Fruit fly (Drosophila melanogaster): ENCODE data around the gene RluA-2.

RluA-2 gene

DNA sequence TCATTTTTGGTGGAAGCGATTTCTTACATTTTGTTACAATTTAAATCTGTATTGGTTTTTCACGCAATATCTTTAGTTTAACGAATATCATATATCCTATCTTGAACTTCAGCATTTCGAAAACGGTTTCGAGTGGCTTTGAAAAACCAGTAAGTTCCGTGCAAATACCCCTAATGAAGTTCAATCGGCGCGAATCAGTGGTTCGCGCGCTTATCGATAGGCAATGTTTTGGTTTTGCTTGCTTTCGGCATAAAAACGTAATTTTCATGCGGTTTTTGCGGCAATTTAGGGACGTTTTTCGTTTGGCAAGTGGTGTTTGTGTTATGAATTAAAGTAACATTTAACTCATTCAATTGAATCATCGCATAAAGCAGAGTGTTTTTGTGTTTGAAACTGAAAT, at the start of gene RluA-2:
Gene RluA-2 (plus strand): TSS at position 195 of the 400 bp plus-strand sequence.
- no peak for TF ChIP-seq noc (tag; optimal IDR thresholded peaks at IDR 0.05)

DNA sequence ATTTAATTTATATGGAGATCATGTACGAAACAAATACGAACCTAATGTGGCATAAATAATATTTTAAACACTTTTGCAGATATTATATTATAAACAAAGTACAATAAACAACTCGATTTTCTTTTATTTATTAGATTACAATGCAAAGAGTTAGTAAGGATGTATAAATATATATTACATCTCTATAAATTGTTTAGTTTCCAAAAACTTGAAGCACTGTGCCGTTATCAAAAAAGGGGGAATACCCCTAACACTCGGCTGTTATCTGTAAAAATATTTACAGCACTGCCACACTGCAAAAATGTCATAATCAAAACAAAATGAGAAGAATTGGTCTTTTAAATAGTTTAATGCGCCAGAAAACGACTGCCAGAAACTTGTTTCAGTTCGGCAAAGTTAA, 48.3 kb upstream of the RluA-2 start, which contains the start of gene CG5188:
Gene CG5188 (plus strand): TSS at position 302 of the 400 bp plus-strand sequence.
- peak; percentile 8 for TF ChIP-seq noc (tag; optimal IDR thresholded peaks at IDR 0.05)

DNA sequence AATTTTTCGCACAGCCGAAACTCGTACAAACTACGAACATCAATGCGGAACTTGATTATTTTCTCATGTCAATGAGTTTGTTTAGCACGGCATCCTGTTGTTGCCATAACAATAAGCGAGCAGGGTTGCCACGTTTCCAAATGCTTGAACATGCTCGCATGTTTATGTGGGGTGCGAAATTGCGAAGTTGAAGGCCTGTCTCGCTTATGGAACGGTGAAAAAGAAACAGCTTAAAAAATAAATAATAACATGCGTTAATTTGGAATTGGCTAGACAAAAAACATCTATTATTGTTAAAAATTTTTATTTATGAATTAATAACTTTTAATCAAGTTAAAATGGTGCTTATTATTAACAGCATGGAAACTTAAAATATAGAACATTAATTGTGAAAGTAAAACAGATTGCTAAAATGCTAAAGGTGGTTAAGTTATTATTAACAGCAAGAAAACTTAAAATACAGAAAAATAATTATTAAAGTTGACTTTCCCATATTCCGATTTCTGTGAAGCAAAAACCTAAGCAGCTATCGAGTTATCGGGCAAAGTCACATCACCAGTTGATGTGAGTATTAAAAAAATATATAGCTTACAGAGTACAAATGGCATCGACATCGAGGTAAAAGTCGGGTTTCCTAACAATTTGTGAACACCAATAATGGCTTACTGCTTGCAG, 45.9 kb upstream of the RluA-2 start, which contains the start of the genes Bug22 and TfIIB:
Gene Bug22 (minus strand): TSS at position 117 of the 675 bp plus-strand sequence.
Gene TfIIB (plus strand): TSS at position 537 of the 675 bp plus-strand sequence.
- TF ChIP-seq noc (tag; optimal IDR thresholded peaks at IDR 0.05): no peak

DNA sequence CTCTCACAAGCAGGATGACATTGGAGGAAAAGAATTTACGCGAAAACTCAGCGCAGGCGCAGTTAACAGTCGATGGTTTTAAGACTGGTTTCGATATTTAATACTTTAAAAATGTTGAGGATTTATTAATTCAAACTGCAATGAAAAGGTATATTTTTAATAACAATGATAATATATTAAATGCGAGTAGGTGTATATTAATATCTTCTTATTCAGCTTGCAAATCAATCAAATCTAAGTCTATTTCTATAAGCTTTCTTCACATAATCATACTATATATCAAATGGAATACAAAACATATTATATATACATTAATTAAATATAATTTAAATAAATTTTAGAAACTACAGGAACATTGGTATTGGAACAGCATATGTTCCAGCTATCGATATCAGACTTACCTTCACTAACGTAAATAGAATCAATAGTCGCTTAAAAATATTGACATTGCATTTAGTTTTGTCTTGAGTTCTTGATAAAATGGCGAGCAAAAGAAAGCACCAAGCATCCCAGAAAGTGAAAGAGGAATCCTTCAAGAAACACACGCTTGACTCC, 41.2 kb upstream of the RluA-2 start, which contains the start of the genes TBC1D16 and holn1:
Gene TBC1D16 (minus strand): TSS at position 51 of the 555 bp plus-strand sequence.
Gene holn1 (plus strand): TSS at position 390 of the 555 bp plus-strand sequence.
- TF ChIP-seq noc (tag; optimal IDR thresholded peaks at IDR 0.05): no peak

DNA sequence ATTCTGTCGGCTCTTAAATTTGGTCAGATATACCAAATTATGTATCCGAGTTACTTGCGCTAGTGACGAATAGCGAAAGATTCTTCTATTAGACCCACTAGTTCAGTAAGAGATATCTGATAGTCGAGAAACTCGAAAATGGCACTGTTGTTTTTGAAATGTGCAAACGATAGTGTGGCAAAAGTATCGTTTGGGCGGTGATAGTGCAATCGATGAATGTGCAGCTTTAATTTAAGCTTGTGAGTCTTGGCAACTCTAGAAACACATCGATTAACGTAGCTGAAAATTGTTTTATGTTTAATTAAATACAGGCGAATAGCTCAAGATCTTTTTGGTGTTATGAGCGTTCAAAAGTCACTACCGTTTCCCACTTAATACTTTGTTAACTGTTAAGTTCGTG, 39.6 kb upstream of the RluA-2 start, which contains the start of gene STUB1:
Gene STUB1 (plus strand): TSS at position 232 of the 400 bp plus-strand sequence.
- no peak for TF ChIP-seq noc (tag; optimal IDR thresholded peaks at IDR 0.05)

DNA sequence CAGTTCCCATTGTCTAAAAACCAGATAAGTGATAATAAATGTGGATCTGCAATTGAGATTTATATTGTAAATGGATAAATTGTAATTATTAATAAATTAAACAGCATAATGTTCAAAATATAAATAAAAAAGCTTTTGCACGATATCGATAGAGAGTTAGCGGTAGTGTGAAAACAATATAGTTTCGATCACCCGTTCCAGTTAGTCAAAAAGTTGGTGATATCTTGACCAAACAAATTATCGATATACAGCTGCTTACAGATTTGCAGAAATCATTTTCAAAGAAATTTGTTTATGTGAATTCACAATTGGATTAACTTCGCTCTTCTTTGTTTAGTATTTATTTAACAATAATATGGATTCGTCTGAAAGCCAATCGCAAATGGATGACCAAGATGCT, 37.7 kb upstream of the RluA-2 start, which contains the start of gene Nse4:
Gene Nse4 (plus strand): TSS at position 267 of the 400 bp plus-strand sequence.
- TF ChIP-seq noc (tag; optimal IDR thresholded peaks at IDR 0.05): no peak

DNA sequence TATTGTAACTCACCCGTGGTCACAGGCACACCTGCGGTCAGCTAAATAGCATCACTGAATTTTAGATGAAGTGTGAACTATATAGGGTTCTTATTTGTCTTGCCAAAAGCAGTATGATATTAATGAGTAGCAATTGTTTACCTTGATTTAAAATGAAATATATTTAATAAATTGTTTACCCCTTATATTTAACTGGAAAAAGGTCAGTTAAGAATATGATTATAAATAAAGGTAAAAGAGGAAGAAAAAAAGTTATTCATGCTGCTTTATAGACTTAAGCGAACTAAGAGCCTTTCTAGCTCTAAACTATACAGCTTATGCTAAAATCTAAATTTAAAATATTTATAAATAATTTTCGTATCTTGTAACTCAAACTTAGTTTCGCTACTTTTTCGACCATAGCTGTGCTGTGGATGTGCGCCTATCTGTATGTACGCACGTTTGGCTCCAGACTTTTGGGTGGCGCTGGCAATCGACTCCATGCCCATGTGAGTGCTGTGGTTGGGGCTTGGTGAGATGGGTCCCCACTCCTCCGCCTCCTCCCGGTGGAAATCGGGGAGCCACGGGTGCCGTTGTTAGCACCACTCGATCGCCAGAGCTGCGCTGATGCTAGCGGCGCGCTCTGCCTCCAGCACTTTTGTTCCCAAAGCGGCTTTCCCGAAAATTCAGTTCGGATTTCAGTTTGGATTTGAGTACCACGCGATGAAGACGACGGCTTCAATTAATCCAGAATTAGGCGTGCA, 34.7 kb upstream of the RluA-2 start, which contains the start of gene loh:
Gene loh (plus strand): TSS at position 487 of the 743 bp plus-strand sequence.
- no peak for TF ChIP-seq noc (tag; optimal IDR thresholded peaks at IDR 0.05)

DNA sequence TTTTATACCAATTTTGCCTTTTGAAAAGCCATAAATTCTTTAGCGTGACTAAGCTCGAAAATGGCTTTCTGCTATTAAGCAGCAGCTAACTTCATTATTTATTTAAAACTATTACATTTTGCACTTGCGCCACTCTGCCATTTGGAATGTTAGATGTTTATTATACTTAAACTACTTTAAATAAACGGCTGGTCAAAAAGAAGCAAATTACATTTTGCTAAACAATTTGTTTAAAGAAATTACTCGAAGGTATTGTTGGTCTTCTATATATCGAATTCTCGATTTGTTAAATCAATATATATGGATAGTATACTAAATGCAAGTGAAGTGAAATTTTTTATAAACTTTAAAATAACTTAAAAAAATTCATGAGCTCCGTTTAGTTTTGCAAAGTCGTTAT, 24.6 kb upstream of the RluA-2 start, which contains the start of gene ppk10:
Gene ppk10 (minus strand): TSS at position 101 of the 400 bp plus-strand sequence.
- TF ChIP-seq noc (tag; optimal IDR thresholded peaks at IDR 0.05): no peak

DNA sequence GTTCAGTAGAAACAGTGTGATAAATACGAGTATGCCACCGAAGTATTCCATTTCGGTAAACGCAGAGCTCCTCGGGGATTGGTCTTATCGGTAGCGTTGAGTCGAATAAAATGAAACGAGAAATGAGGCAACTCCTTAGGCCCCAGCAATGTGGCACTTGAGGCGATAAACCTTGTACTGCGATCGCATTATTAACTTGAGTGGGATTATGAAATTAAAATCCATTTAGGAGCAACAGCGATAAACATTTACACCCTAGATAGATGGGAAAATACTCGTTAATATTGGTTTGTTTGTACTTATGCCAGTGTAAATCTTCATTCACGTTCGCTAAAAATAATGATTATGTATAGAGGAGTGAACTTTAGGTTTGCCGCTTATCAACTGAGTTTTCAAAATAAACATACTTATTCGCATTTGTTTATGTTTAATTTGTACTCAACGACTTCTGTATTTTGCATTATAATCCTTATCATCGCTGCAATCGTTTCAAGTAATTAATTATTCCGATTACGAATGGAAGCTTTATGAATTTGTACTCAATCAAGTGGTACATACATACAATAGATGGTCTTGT, 20.8 kb upstream of the RluA-2 start:
- peak; percentile 56 for TF ChIP-seq noc (tag; optimal IDR thresholded peaks at IDR 0.05)

DNA sequence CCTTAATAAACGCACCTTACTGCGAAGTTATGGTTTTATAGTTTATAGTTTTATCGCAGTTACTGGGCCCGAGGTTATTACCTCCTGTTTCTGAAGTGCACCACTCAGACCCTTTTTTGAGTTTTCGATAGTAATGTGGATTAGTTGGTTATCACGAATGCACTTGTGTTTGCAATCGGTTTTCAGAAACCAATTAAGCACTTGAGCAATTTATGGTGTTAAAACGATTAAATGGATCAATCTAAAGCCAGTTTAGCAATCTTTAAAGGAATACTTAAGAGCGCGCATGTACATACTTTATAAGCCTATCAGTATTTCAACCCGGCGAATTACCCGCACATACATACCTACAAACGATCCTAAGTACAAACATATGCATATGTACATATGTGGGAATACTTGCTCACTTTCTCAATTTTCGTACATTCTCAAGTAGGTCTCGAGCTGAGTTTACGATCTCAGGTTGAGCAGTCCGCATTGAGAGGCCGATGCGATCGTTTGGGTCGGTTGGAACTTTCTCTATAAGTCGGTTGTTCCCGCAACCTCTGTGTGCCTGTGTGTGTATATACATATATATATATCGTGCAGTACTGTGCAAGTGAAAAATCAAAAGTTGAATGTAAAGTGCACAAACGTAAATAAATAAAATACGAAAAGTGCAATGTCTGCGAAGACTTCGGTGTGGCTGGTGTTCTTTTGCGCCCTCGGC, 19.5 kb upstream of the RluA-2 start, which contains the start of the genes LManI and LManII:
Gene LManI (minus strand): TSS at position 51 of the 709 bp plus-strand sequence.
Gene LManII (plus strand): TSS at position 468 of the 709 bp plus-strand sequence.
- TF ChIP-seq noc (tag; optimal IDR thresholded peaks at IDR 0.05): no peak

DNA sequence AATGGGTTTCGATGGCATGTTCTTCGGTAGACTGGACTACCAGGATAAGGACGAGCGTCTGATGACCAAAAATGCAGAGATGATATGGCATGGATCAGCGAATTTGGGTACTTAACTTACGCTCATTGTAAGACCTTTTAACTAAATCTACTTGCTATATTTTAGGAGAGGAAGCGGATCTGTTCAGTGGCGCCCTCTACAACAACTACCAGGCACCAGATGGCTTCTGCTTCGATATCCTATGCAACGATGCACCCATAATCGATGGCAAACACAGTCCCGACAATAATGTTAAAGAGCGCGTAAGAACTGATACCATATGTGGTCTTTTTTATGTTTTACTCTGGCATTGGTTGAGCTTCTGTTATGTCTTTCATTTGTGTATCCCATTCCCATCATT, 17.9 kb upstream of the RluA-2 start:
- TF ChIP-seq noc (tag; optimal IDR thresholded peaks at IDR 0.05): no peak

DNA sequence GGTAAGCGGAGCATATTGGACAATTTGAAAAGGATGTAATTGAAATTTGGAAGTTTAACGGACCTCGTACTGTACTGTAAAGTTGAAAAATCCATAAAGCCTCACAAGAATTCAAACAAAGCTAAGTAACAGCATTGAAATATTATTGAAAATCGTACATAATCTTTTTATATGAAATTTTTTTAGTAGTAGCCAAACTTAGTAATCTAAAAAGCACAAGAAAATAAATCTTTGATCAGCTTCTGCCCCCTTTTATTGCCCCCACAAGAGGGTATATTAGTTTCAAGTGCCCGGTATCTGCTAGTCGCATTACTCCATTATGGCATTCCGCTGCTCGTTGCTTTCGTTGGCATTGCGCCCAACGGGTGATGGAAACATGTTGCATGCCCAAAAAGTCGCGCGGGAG, 10.0 kb upstream of the RluA-2 start:
- TF ChIP-seq noc (tag; optimal IDR thresholded peaks at IDR 0.05): no peak

DNA sequence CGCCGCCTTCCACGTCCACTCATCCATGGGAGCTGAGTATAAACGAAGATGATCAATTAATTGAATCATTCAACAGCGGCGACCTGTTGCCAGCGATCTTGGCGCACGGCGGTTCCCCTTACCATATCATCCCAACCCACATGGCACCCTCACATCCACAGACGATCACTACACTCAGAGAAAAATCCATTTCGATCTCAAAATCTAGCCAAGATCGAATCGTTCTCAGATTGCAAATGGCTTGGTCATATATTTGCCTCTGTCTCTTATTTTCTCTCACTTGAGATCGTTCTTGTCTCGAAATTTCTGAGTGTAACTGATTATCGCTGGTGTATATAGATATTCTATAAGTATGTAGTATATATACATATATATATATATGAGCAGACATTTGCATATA, 8.5 kb upstream of the RluA-2 start:
- peak; percentile 66 for TF ChIP-seq noc (tag; optimal IDR thresholded peaks at IDR 0.05)

DNA sequence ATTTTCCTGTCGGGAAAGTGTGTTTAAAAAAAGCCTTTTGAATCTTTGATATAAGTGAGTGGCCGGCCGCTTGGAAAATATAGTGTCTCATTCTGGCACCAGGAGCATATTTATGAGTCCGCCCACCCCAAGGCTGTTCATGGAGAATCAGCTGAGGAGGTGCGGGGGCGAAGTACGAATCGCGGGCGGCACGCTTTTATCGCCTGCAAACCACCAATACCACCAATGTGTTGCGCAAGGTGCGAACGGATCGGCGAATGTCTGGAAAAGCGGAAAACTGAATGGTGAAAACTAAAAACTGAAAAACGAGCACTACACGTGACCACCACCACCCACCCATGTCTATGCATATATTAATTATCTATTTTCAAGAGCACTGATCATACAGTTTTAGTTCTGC, 7.9 kb upstream of the RluA-2 start:
- no peak for TF ChIP-seq noc (tag; optimal IDR thresholded peaks at IDR 0.05)

DNA sequence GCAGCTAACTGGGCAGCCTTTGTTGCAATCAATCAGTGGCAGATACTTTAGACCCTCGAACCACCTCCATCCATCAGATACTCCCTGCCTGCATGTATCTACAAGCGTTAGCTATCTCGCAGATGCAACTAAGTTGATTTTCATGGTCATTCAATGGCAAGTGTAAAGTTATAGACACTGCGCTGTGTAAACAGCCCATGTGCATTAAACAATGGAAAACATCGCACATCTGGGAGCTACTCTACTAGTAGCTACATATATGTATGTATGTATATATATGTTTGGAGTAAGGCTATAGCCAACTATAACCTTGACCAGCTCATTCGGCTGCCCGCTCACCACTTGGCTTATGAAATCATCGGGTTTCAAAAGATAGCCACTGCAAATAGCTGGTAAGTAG, 6.7 kb upstream of the RluA-2 start:
- no peak for TF ChIP-seq noc (tag; optimal IDR thresholded peaks at IDR 0.05)
